Worm (Caenorhabditis elegans) whole organism, midembryonic: ENCODE measurements around the gene folt-1.

Experiments
- T22C8.4 ChIP-seq: fragments of 200-800 bp; sonication (Bioruptor generic); IDR thresholded peaks from 2 replicates; pipeline ENCODE4 v1.3.6; 2022; ENCODE audit warnings: missing genetic modification characterization, missing compliant biosample characterization
- flt-1 ChIP-seq: fragments of 200-800 bp; sonication (Bioruptor generic); IDR thresholded peaks from 2 replicates; pipeline ENCODE4 v1.3.6; 2022; ENCODE audit warnings: missing genetic modification characterization, missing compliant biosample characterization
- klf-2 ChIP-seq: fragments of 200-800 bp; sonication (Bioruptor generic); conservative IDR thresholded peaks from 2 replicates; pipeline ENCODE4 v1.3.6; 2022; ENCODE audit warnings: missing genetic modification reagents, missing genetic modification characterization, missing compliant biosample characterization
- med-1 ChIP-seq: sonication (generic microtip); optimal IDR thresholded peaks from 2 replicates; lab custom pipeline; 2017; ENCODE audit warnings: missing genetic modification characterization, mild to moderate bottlenecking, missing compliant biosample characterization, antibody characterized with exemption, missing genetic modification reagents; ENCODE audit not compliant: insufficient read depth
- ref-1 ChIP-seq: fragments of 200-800 bp; sonication (Bioruptor generic); conservative IDR thresholded peaks from 2 replicates; pipeline ENCODE4 v1.3.6; 2022; ENCODE audit warnings: missing genetic modification reagents, missing genetic modification characterization, missing compliant biosample characterization
- ztf-23 ChIP-seq: fragments of 200-800 bp; sonication (Bioruptor generic); IDR thresholded peaks from 2 replicates; pipeline ENCODE4 v1.3.6; 2022; ENCODE audit warnings: missing genetic modification reagents, missing genetic modification characterization, missing compliant biosample characterization

ce11 chrV:11167745-11168144 is 26.5 kb downstream of the folt-1 start:
- TF ChIP-seq ztf-23 (GFP tag; lab: Robert Waterston, UW) (no peak), ref-1 (no peak), med-1 (GFP tag; lab: Kevin White, UChicago) (no peak), klf-2 (GFP tag; lab: Robert Waterston, UW) (no peak), T22C8.4 (no peak), flt-1 (no peak)
